Worm (Caenorhabditis elegans) whole organism, L4 larva: ENCODE data around the gene ZC477.3.

ENCODE experiments used
- D1046.2 ChIP-seq: fragments of 200-800 bp; sonication (Bioruptor generic); IDR thresholded peaks from 2 replicates; pipeline ENCODE4 v1.3.6; 2022; ENCODE audit warnings: missing genetic modification characterization, missing compliant biosample characterization
- T20F7.1 ChIP-seq: fragments of 200-800 bp; sonication (Bioruptor generic); optimal IDR thresholded peaks from 2 replicates; lab custom pipeline; 2018; ENCODE audit warnings: mild to moderate bottlenecking, missing genetic modification characterization, missing compliant biosample characterization
- Y5F2A.4 ChIP-seq: fragments of 200-800 bp; sonication (Bioruptor generic); optimal IDR thresholded peaks from 2 replicates; lab custom pipeline; 2018; ENCODE audit warnings: mild to moderate bottlenecking, missing genetic modification characterization, missing compliant biosample characterization
- Y75B8A.6 ChIP-seq: fragments of 200-800 bp; sonication (Bioruptor generic); IDR thresholded peaks from 2 replicates; pipeline ENCODE4 v1.3.6; 2022; ENCODE audit warnings: missing genetic modification reagents, missing genetic modification characterization, missing compliant biosample characterization
- ZK546.5 ChIP-seq, 2 experiments: sonication (generic microtip); optimal IDR thresholded peaks; 2 replicates each; lab custom pipeline; 2017; ENCODE audit warnings: missing biosample characterization in 2 of 2, missing genetic modification characterization in 2 of 2
- aha-1 ChIP-seq: fragments of 150-350 bp; peaks from one replicate; lab custom pipeline; 2014; ENCODE audit warnings: missing biosample characterization, missing genetic modification characterization
- ama-1 ChIP-seq: fragments of 150-350 bp; optimal IDR thresholded peaks from 2 replicates; lab custom pipeline; 2014; ENCODE audit warnings: inconsistent platforms, mixed read lengths
- arid-1 ChIP-seq: fragments of 200-800 bp; sonication (Bioruptor generic); conservative IDR thresholded peaks from 2 replicates; pipeline ENCODE4 v1.3.6; 2022; ENCODE audit warnings: missing genetic modification reagents, missing genetic modification characterization, missing compliant biosample characterization
- ceh-20 ChIP-seq: fragments of 200-800 bp; sonication (Bioruptor generic); IDR thresholded peaks from 2 replicates; pipeline ENCODE4 v1.3.6; 2022; ENCODE audit warnings: missing genetic modification reagents, missing genetic modification characterization, missing compliant biosample characterization
- ceh-28 ChIP-seq: fragments of 150-350 bp; optimal IDR thresholded peaks from 2 replicates; lab custom pipeline; 2014; ENCODE audit warnings: missing biosample characterization, missing genetic modification reagents, missing genetic modification characterization
- ceh-62 ChIP-seq: sonication (generic microtip); optimal IDR thresholded peaks from 2 replicates; lab custom pipeline; 2017; ENCODE audit warnings: missing biosample characterization, missing genetic modification characterization
- ceh-82 ChIP-seq: sonication (generic microtip); optimal IDR thresholded peaks from 2 replicates; lab custom pipeline; 2017; ENCODE audit warnings: missing biosample characterization, missing genetic modification characterization
- ces-1 ChIP-seq: fragments of 150-350 bp; sonication (generic microtip); optimal IDR thresholded peaks from 4 replicates; lab custom pipeline; 2014; ENCODE audit warnings: missing biosample characterization, missing genetic modification reagents, missing genetic modification characterization
- cey-2 ChIP-seq: sonication (generic microtip); optimal IDR thresholded peaks from 3 replicates; lab custom pipeline; 2017; ENCODE audit warnings: missing genetic modification characterization, mild to moderate bottlenecking, missing compliant biosample characterization, antibody characterized with exemption, borderline replicate concordance; ENCODE audit not compliant: insufficient read depth
- daf-8 ChIP-seq: fragments of 200-800 bp; sonication (Bioruptor generic); IDR thresholded peaks from 2 replicates; pipeline ENCODE4 v1.3.6; 2022; ENCODE audit warnings: missing genetic modification characterization, missing compliant biosample characterization
- dmd-6 ChIP-seq: fragments of 200-800 bp; sonication (Bioruptor generic); IDR thresholded peaks from 2 replicates; pipeline ENCODE4 v1.3.6; 2022; ENCODE audit warnings: missing genetic modification reagents, missing genetic modification characterization, missing compliant biosample characterization
- dmd-9 ChIP-seq: fragments of 200-800 bp; sonication (Bioruptor generic); IDR thresholded peaks from 2 replicates; pipeline ENCODE4 v1.3.6; 2022; ENCODE audit warnings: missing genetic modification reagents, missing genetic modification characterization, missing compliant biosample characterization
- duxl-1 ChIP-seq: sonication (generic microtip); optimal IDR thresholded peaks from 2 replicates; lab custom pipeline; 2016; ENCODE audit warnings: mild to moderate bottlenecking, missing genetic modification characterization, moderate library complexity, missing compliant biosample characterization; ENCODE audit not compliant: poor library complexity
- fkh-10 ChIP-seq: fragments of 150-350 bp; optimal IDR thresholded peaks from 2 replicates; lab custom pipeline; 2014; ENCODE audit warnings: missing biosample characterization, missing genetic modification reagents, missing genetic modification characterization
- hif-1 ChIP-seq, 2 experiments: sonication (generic microtip); optimal IDR thresholded peaks; 2 replicates each; lab custom pipeline; 2016 to 2017; ENCODE audit warnings: missing compliant biosample characterization in 2 of 2, missing genetic modification characterization in 2 of 2, missing genetic modification reagents in 2 of 2, missing genotype in 2 of 2, mild to moderate bottlenecking in 1 of 2
- hmg-1.1 ChIP-seq: fragments of 200-800 bp; sonication (Bioruptor generic); IDR thresholded peaks from 2 replicates; pipeline ENCODE4 v1.3.6; 2022; ENCODE audit warnings: missing genetic modification reagents, missing genetic modification characterization, missing compliant biosample characterization
- lim-7 ChIP-seq: fragments of 200-800 bp; sonication (Bioruptor generic); IDR thresholded peaks from 2 replicates; pipeline ENCODE4 v1.3.6; 2022; ENCODE audit warnings: missing genetic modification characterization, missing compliant biosample characterization
- lin-1 ChIP-seq: fragments of 200-800 bp; sonication (Bioruptor generic); IDR thresholded peaks from 2 replicates; pipeline ENCODE4 v1.3.6; 2022; ENCODE audit warnings: missing genetic modification reagents, missing genetic modification characterization, missing compliant biosample characterization
- lin-29 ChIP-seq: fragments of 200-800 bp; sonication (Bioruptor generic); IDR thresholded peaks from 2 replicates; pipeline ENCODE4 v1.3.6; 2022; ENCODE audit warnings: missing genetic modification reagents, missing genetic modification characterization, missing compliant biosample characterization
- lir-3 ChIP-seq: sonication (generic microtip); optimal IDR thresholded peaks from 2 replicates; lab custom pipeline; 2016; ENCODE audit warnings: mild to moderate bottlenecking, missing genetic modification characterization, missing compliant biosample characterization
- mep-1 ChIP-seq: fragments of 150-350 bp; sonication (generic microtip); optimal IDR thresholded peaks from 3 replicates; lab custom pipeline; 2014; ENCODE audit warnings: missing biosample characterization, missing genetic modification characterization
- mes-2 ChIP-seq: sonication (generic microtip); optimal IDR thresholded peaks from 2 replicates; lab custom pipeline; 2016; ENCODE audit warnings: missing genotype, mild to moderate bottlenecking, missing genetic modification characterization, missing compliant biosample characterization; ENCODE audit not compliant: poor library complexity, severe bottlenecking
- nhr-102 ChIP-seq: sonication (generic microtip); optimal IDR thresholded peaks from 2 replicates; lab custom pipeline; 2016; ENCODE audit warnings: mild to moderate bottlenecking, missing genetic modification characterization, moderate library complexity, missing compliant biosample characterization
- nhr-11 ChIP-seq: fragments of 150-350 bp; optimal IDR thresholded peaks from 2 replicates; lab custom pipeline; 2014; ENCODE audit warnings: missing biosample characterization, missing genetic modification characterization
- nhr-111 ChIP-seq: fragments of 200-800 bp; sonication (Bioruptor generic); optimal IDR thresholded peaks from 2 replicates; lab custom pipeline; 2018; ENCODE audit warnings: mild to moderate bottlenecking, missing genetic modification characterization, missing compliant biosample characterization
- nhr-6 ChIP-seq: fragments of 150-350 bp; optimal IDR thresholded peaks from 2 replicates; lab custom pipeline; 2014; ENCODE audit warnings: missing biosample characterization, missing genetic modification characterization
- nhr-76 ChIP-seq: fragments of 150-350 bp; optimal IDR thresholded peaks from 2 replicates; lab custom pipeline; 2014; ENCODE audit warnings: missing biosample characterization, missing genetic modification characterization
- nhr-77 ChIP-seq: fragments of 150-350 bp; optimal IDR thresholded peaks from 2 replicates; lab custom pipeline; 2014; ENCODE audit warnings: missing biosample characterization, missing genetic modification characterization
- php-3 ChIP-seq: fragments of 200-800 bp; sonication (Bioruptor generic); IDR thresholded peaks from 2 replicates; pipeline ENCODE4 v1.3.6; 2022; ENCODE audit warnings: missing genetic modification reagents, missing genetic modification characterization, missing compliant biosample characterization
- rbr-2 ChIP-seq: sonication (generic microtip); optimal IDR thresholded peaks from 2 replicates; lab custom pipeline; 2016; ENCODE audit warnings: missing genotype, missing genetic modification characterization, missing compliant biosample characterization
- sdz-12 ChIP-seq: fragments of 200-800 bp; sonication (Bioruptor generic); optimal IDR thresholded peaks from 2 replicates; lab custom pipeline; 2018; ENCODE audit warnings: mild to moderate bottlenecking, missing genetic modification characterization, missing compliant biosample characterization
- set-16 ChIP-seq: fragments of 200-800 bp; sonication (Bioruptor generic); IDR thresholded peaks from 2 replicates; pipeline ENCODE4 v1.3.6; 2022; ENCODE audit warnings: missing genetic modification reagents, missing genetic modification characterization, missing compliant biosample characterization
- tra-1 ChIP-seq: fragments of 200-800 bp; sonication (Bioruptor generic); IDR thresholded peaks from 2 replicates; pipeline ENCODE4 v1.3.6; 2022; ENCODE audit warnings: missing genetic modification reagents, missing genetic modification characterization, missing compliant biosample characterization
- unc-39 ChIP-seq: sonication (generic microtip); optimal IDR thresholded peaks from 2 replicates; lab custom pipeline; 2017; ENCODE audit warnings: missing biosample characterization, missing genetic modification characterization
- zag-1 ChIP-seq: fragments of 150-350 bp; optimal IDR thresholded peaks from 2 replicates; lab custom pipeline; 2014; ENCODE audit warnings: missing biosample characterization, missing genetic modification characterization
- zip-11 ChIP-seq: fragments of 200-800 bp; sonication (Bioruptor generic); IDR thresholded peaks from 2 replicates; pipeline ENCODE4 v1.3.6; 2022; ENCODE audit warnings: missing genetic modification characterization, missing compliant biosample characterization
- ztf-7 ChIP-seq: fragments of 150-350 bp; optimal IDR thresholded peaks from 2 replicates; lab custom pipeline; 2014; ENCODE audit warnings: missing biosample characterization, missing genetic modification characterization

The ZC477.3 gene

DNA sequence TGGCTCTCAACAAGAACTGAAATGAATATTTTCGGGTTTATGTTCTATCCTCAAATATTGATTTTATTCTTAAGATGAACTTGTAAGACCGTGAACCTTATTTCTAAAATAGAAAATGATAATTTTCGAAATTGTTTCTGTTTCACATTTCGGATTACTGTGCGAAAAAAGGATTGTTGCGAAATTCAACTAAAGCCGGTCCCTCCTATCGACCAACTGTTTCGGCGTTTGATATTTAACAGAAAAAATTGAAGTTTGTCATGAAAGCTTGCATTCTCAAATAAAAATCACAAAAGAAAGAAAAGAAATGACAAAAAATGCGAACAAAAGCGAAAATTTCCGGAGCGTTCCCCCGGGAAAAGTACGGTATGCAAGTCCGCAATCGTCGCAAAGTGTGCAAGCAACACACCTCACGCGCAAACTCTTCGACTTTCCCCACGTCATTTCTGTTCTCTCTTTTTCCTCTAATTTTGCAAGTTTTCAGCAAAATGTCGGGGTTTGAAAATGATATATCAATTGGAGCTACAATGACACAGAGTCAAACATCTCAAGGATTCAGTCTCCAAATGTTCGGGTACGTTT lies 45.8 kb downstream of the ZC477.3 start, which contains the start of gene C34D4.4 (continued):
- peak; percentile 56 for TF ChIP-seq aha-1 (tag; lab: Kevin White, UChicago)
- no peak for TF ChIP-seq lim-7 (GFP tag; lab: Robert Waterston, UW)
- TF ChIP-seq nhr-111 (GFP tag; lab: Kevin White, UChicago), result no peak
- TF ChIP-seq php-3, result no peak
- peak; percentile 41 for TF ChIP-seq mep-1 (tag; lab: Kevin White, UChicago)
- TF ChIP-seq Y5F2A.4, result no peak
- no peak for TF ChIP-seq fkh-10 (GFP tag; lab: Kevin White, UChicago)
- no peak for TF ChIP-seq lin-1 (GFP tag; lab: Robert Waterston, UW)
- TF ChIP-seq zag-1, result no peak
- no peak for TF ChIP-seq nhr-6 (tag; lab: Kevin White, UChicago)
- TF ChIP-seq daf-8, result no peak
- no peak for TF ChIP-seq ceh-82 (tag; lab: Kevin White, UChicago)
- no peak for TF ChIP-seq ceh-62
- no peak for TF ChIP-seq T20F7.1 (GFP tag; lab: Kevin White, UChicago)
- peak; percentile 52 for TF ChIP-seq mes-2 (tag; lab: Kevin White, UChicago)
- TF ChIP-seq ama-1 (lab: Kevin White, UChicago), result peak; percentile 46
- TF ChIP-seq arid-1 (GFP tag; lab: Robert Waterston, UW), result 0 out of 2 replicates have a peak, but pooled peaks have one; percentile 37
- no peak for TF ChIP-seq lir-3
- no peak for TF ChIP-seq Y75B8A.6 (GFP tag; lab: Robert Waterston, UW)
- TF ChIP-seq dmd-6, result 0 out of 2 replicates have a peak, but pooled peaks have one; percentile 15
- no peak for TF ChIP-seq nhr-77 (tag; lab: Kevin White, UChicago)
- TF ChIP-seq tra-1, result no peak
- no peak for TF ChIP-seq hif-1 (tag; optimal IDR thresholded peaks at IDR 0.05; lab: Kevin White, UChicago)
- TF ChIP-seq dmd-9 (GFP tag; lab: Robert Waterston, UW), result no peak
- no peak for TF ChIP-seq ceh-20 (GFP tag; lab: Robert Waterston, UW)
- no peak for TF ChIP-seq nhr-76 (tag; lab: Kevin White, UChicago)
- TF ChIP-seq duxl-1 (tag; lab: Kevin White, UChicago), result no peak
- TF ChIP-seq ZK546.5 (tag; optimal IDR thresholded peaks at IDR 0.05; lab: Kevin White, UChicago), result no peak
- TF ChIP-seq nhr-11 (tag; lab: Kevin White, UChicago), result no peak
- no peak for TF ChIP-seq cey-2 (tag; lab: Kevin White, UChicago)
- no peak for TF ChIP-seq hmg-1.1 (GFP tag; lab: Robert Waterston, UW)
- TF ChIP-seq lin-29, result no peak
- no peak for TF ChIP-seq nhr-102 (tag; lab: Kevin White, UChicago)
- TF ChIP-seq zip-11 (GFP tag; lab: Robert Waterston, UW), result no peak
- no peak for TF ChIP-seq ces-1 (GFP tag; lab: Kevin White, UChicago)

ce11 chrIV:7152409-7152808 lies 49.1 kb downstream of the ZC477.3 start, which contains the start of gene col-113:
col-113 (minus strand) TSS chrIV:7152509.
- no peak for TF ChIP-seq ceh-28 (tag; lab: Kevin White, UChicago)
- TF ChIP-seq lir-3, result no peak
- no peak for TF ChIP-seq nhr-11 (tag; lab: Kevin White, UChicago)
- no peak for TF ChIP-seq unc-39 (tag; lab: Kevin White, UChicago)
- no peak for TF ChIP-seq rbr-2
- TF ChIP-seq D1046.2, result no peak
- no peak for TF ChIP-seq set-16 (GFP tag; lab: Robert Waterston, UW)
- TF ChIP-seq ztf-7 (tag; lab: Kevin White, UChicago), result no peak
- TF ChIP-seq ceh-62, result no peak
- no peak for TF ChIP-seq sdz-12 (GFP tag; lab: Kevin White, UChicago)
- TF ChIP-seq mep-1 (tag; lab: Kevin White, UChicago), result no peak
- TF ChIP-seq dmd-6, result no peak
